Worm (Caenorhabditis elegans) whole organism, midembryonic: ENCODE results near the gene T03F6.9.

Source experiments
- T22C8.4 ChIP-seq: fragments of 200-800 bp; sonication (Bioruptor generic); IDR thresholded peaks from 2 replicates; pipeline ENCODE4 v1.3.6; 2022; ENCODE audit warnings: missing genetic modification characterization, missing compliant biosample characterization
- cog-1 ChIP-seq: sonication (generic microtip); optimal IDR thresholded peaks from 2 replicates; lab custom pipeline; 2016; ENCODE audit warnings: missing genetic modification characterization, missing compliant biosample characterization
- flt-1 ChIP-seq: fragments of 200-800 bp; sonication (Bioruptor generic); IDR thresholded peaks from 2 replicates; pipeline ENCODE4 v1.3.6; 2022; ENCODE audit warnings: missing genetic modification characterization, missing compliant biosample characterization
- klf-2 ChIP-seq: fragments of 200-800 bp; sonication (Bioruptor generic); conservative IDR thresholded peaks from 2 replicates; pipeline ENCODE4 v1.3.6; 2022; ENCODE audit warnings: missing genetic modification reagents, missing genetic modification characterization, missing compliant biosample characterization
- med-1 ChIP-seq: sonication (generic microtip); optimal IDR thresholded peaks from 2 replicates; lab custom pipeline; 2017; ENCODE audit warnings: missing genetic modification characterization, mild to moderate bottlenecking, missing compliant biosample characterization, antibody characterized with exemption, missing genetic modification reagents; ENCODE audit not compliant: insufficient read depth
- ref-1 ChIP-seq: fragments of 200-800 bp; sonication (Bioruptor generic); conservative IDR thresholded peaks from 2 replicates; pipeline ENCODE4 v1.3.6; 2022; ENCODE audit warnings: missing genetic modification reagents, missing genetic modification characterization, missing compliant biosample characterization

ce11 chrIII:13411202-13411601, 40.3 kb upstream of the T03F6.9 start:
- TF ChIP-seq ref-1 (GFP tag; lab: Robert Waterston, UW) = no peak
- no peak for TF ChIP-seq med-1 (GFP tag; lab: Kevin White, UChicago)
- no peak for TF ChIP-seq klf-2 (GFP tag; lab: Robert Waterston, UW)
- TF ChIP-seq flt-1 = no peak
- no peak for TF ChIP-seq cog-1 (tag; lab: Kevin White, UChicago)
- TF ChIP-seq T22C8.4 = no peak
